Fruit fly (Drosophila melanogaster) whole organism, pupa: Measurements from ENCODE around the gene CG14644.

Source experiments
- CG13204 ChIP-seq: fragments of 200-800 bp; sonication (Bioruptor generic); optimal IDR thresholded peaks from 2 replicates; lab custom pipeline; 2018; ENCODE audit warnings: missing biosample characterization, mild to moderate bottlenecking, missing genetic modification characterization, moderate library complexity
- CG32121 ChIP-seq: fragments of 200-800 bp; sonication (Bioruptor generic); IDR thresholded peaks from 2 replicates; pipeline ENCODE4 v1.3.6; 2022; ENCODE audit warnings: missing biosample characterization, missing genetic modification characterization
- EcR ChIP-seq: fragments of 200-800 bp; sonication (Bioruptor generic); optimal IDR thresholded peaks from 3 replicates; lab custom pipeline; 2019; ENCODE audit warnings: missing biosample characterization, missing genetic modification characterization, mild to moderate bottlenecking, moderate library complexity, missing genetic modification reagents
- Pif1B ChIP-seq: fragments of 200-800 bp; sonication (Bioruptor generic); optimal IDR thresholded peaks from 3 replicates; lab custom pipeline; 2016; ENCODE audit warnings: missing biosample characterization, missing genetic modification characterization

DNA sequence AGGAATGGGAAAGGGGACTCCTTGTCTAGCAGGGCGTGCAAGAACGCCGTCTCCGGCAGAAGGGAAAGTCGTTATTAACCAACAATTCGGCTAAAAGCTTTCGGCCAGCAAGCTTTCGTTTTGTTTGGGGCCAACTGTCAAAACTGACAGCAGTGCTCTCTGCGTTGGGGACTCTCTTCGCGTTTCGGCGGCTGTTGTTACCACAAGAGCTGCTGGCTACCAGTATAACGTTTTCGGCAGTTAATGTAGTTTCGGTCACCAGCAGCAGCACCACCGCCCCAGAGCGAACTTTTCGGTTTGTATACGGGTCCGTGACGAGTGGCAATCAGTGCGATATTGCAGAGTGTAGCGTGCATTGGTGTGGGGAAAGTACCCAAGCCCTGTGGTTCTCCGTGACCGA is 27.2 kb upstream of the CG14644 start, which contains the start of gene cpx:
- TF ChIP-seq CG32121 (GFP tag; lab: Robert Waterston, UW) (no peak), CG13204 (GFP tag; lab: Kevin White, UChicago) (no peak), EcR (GFP tag; lab: Kevin White, UChicago) (no peak), Pif1B (GFP tag; lab: Kevin White, UChicago) (no peak)
